Worm (Caenorhabditis elegans) whole organism, L2 larva: Measurements from ENCODE around the gene srw-31.

Experiments used
- F13H6.1 ChIP-seq: sonication (generic microtip); optimal IDR thresholded peaks from 2 replicates; lab custom pipeline; 2016; ENCODE audit warnings: missing genetic modification characterization, missing compliant biosample characterization
- ZK546.5 ChIP-seq: sonication (generic microtip); optimal IDR thresholded peaks from 2 replicates; lab custom pipeline; 2017; ENCODE audit warnings: missing biosample characterization, missing genetic modification characterization
- blmp-1 ChIP-seq: sonication (generic microtip); optimal IDR thresholded peaks from 2 replicates; lab custom pipeline; 2017; ENCODE audit warnings: missing genetic modification characterization, mild to moderate bottlenecking, missing compliant biosample characterization, antibody characterized with exemption, moderate library complexity; ENCODE audit not compliant: insufficient read depth
- crh-2 ChIP-seq: sonication (generic microtip); optimal IDR thresholded peaks from 2 replicates; lab custom pipeline; 2017; ENCODE audit warnings: missing biosample characterization, missing genetic modification characterization
- elt-3 ChIP-seq: sonication (generic microtip); optimal IDR thresholded peaks from 2 replicates; lab custom pipeline; 2017; ENCODE audit warnings: missing biosample characterization, missing genetic modification characterization
- nhr-237 ChIP-seq: fragments of 150-350 bp; optimal IDR thresholded peaks from 2 replicates; lab custom pipeline; 2014; ENCODE audit warnings: missing biosample characterization, missing genetic modification characterization
- nhr-25 ChIP-seq: fragments of 150-350 bp; sonication (generic microtip); optimal IDR thresholded peaks from 3 replicates; lab custom pipeline; 2014; ENCODE audit warnings: missing biosample characterization, missing genetic modification characterization

ce11 chrV:17540295-17540694 is 33.9 kb downstream of the srw-31 start, which contains the start of gene srz-25:
- TF ChIP-seq F13H6.1 (no peak), crh-2 (tag; lab: Kevin White, UChicago) (no peak), ZK546.5 (tag; lab: Kevin White, UChicago) (no peak), elt-3 (no peak), nhr-25 (no peak), blmp-1 (tag; lab: Kevin White, UChicago) (no peak), nhr-237 (tag; lab: Kevin White, UChicago) (no peak)
